Worm (Caenorhabditis elegans): ENCODE data around the gene tps-1.

The tps-1 gene

ce11 chrX:17471703-17472102, 2.6 kb downstream of the tps-1 start:
- TF ChIP-seq F55B11.4 (tag; optimal IDR thresholded peaks at IDR 0.05; ENCODE audit: borderline replicate concordance, insufficient read depth) (no peak), F23B12.7 (tag; optimal IDR thresholded peaks at IDR 0.05; ENCODE audit: insufficient read depth) (no peak), zfh-2 (GFP tag; conservative IDR thresholded peaks at IDR 0.05) (no peak), tbp1 (GFP tag; optimal IDR thresholded peaks at IDR 0.05) (no peak), lin-40 (tag; optimal IDR thresholded peaks at IDR 0.05) (no peak), Y79H2A.3 (GFP tag; conservative IDR thresholded peaks at IDR 0.05) (no peak), unc-130 (GFP tag; optimal IDR thresholded peaks at IDR 0.05) (no peak), nhr-80 (tag; optimal IDR thresholded peaks at IDR 0.05) (peak; percentile 64), K12H6.12 (tag; optimal IDR thresholded peaks at IDR 0.05) (peak; percentile 6), repo-1 (tag; optimal IDR thresholded peaks at IDR 0.05) (no peak), F57A8.1 (GFP tag; optimal IDR thresholded peaks at IDR 0.05) (no peak), B0261.1 (tag; optimal IDR thresholded peaks at IDR 0.05) (no peak), atf-7 (tag; optimal IDR thresholded peaks at IDR 0.05) (no peak), cebp-1 (GFP tag; IDR thresholded peaks at IDR 0.05) (no peak), cebp-1 (tag; optimal IDR thresholded peaks at IDR 0.05) (peak; percentile 26), ekl-4 (GFP tag; IDR thresholded peaks at IDR 0.05) (0 out of 2 replicates have a peak, but pooled peaks have one; percentile 37), ceh-58 (GFP tag; IDR thresholded peaks at IDR 0.05) (no peak), dox-1 (GFP tag; IDR thresholded peaks at IDR 0.05) (peak; percentile 25; the same call in 1 of the 2 replicates), dpff-1 (tag; optimal IDR thresholded peaks at IDR 0.05) (no peak), hrde-1 (tag; optimal IDR thresholded peaks at IDR 0.05; ENCODE audit: borderline replicate concordance) (no peak), ceh-91 (GFP tag; IDR thresholded peaks at IDR 0.05) (no peak), nfyb-1 (GFP tag; IDR thresholded peaks at IDR 0.05) (no peak), ceh-27 (GFP tag; optimal IDR thresholded peaks at IDR 0.05) (no peak), F22D6.2 (tag; optimal IDR thresholded peaks at IDR 0.05) (no peak), unc-62 (GFP tag; optimal IDR thresholded peaks at IDR 0.05) (no peak)

ce11 chrX:17468483-17468882, 5.9 kb downstream of the tps-1 start:
- TF ChIP-seq lir-1 (GFP tag; conservative IDR thresholded peaks at IDR 0.05) = no peak
- no peak for TF ChIP-seq K11D2.4 (GFP tag; IDR thresholded peaks at IDR 0.05)
- TF ChIP-seq efl-1 (GFP tag; optimal IDR thresholded peaks at IDR 0.05) = no peak
- TF ChIP-seq hrde-1 (tag; optimal IDR thresholded peaks at IDR 0.05; ENCODE audit: borderline replicate concordance) = no peak
- TF ChIP-seq F22D6.2 (tag; optimal IDR thresholded peaks at IDR 0.05) = no peak
- TF ChIP-seq lin-35 (GFP tag; optimal IDR thresholded peaks at IDR 0.05) = no peak
- no peak for TF ChIP-seq lin-40 (tag; optimal IDR thresholded peaks at IDR 0.05)
- no peak for TF ChIP-seq egrh-3 (GFP tag; IDR thresholded peaks at IDR 0.05)
- TF ChIP-seq pha-4 (tag; optimal IDR thresholded peaks at IDR 0.05) = no peak
- no peak for TF ChIP-seq unc-62 (GFP tag; optimal IDR thresholded peaks at IDR 0.05)
- no peak for TF ChIP-seq B0019.2 (GFP tag; conservative IDR thresholded peaks at IDR 0.05)
- TF ChIP-seq sptf-2 (GFP tag; optimal IDR thresholded peaks at IDR 0.05) = no peak
- TF ChIP-seq F37B4.10 (GFP tag; IDR thresholded peaks at IDR 0.05) = no peak
- TF ChIP-seq ceh-40 (GFP tag; IDR thresholded peaks at IDR 0.05) = no peak

ce11 chrX:17466615-17467014, 7.7 kb downstream of the tps-1 start, which contains the start of gene ZK54.3:
TSS of gene ZK54.3 (minus strand) at chrX:17467005.
- TF ChIP-seq cebp-1 (GFP tag; IDR thresholded peaks at IDR 0.05) = no peak
- TF ChIP-seq cebp-1 (tag; optimal IDR thresholded peaks at IDR 0.05) = peak; percentile 38
- TF ChIP-seq sea-2 (GFP tag; IDR thresholded peaks at IDR 0.05) = no peak
- TF ChIP-seq lin-40 (tag; optimal IDR thresholded peaks at IDR 0.05) = peak; percentile 32

Measured in whole organism, young adult.